Worm (Caenorhabditis elegans) whole organism, L2 larva: ENCODE data around the gene tsp-10.

ENCODE experiments used
- blmp-1 ChIP-seq: sonication (generic microtip); optimal IDR thresholded peaks from 2 replicates; lab custom pipeline; 2017; ENCODE audit warnings: missing genetic modification characterization, mild to moderate bottlenecking, missing compliant biosample characterization, antibody characterized with exemption, moderate library complexity; ENCODE audit not compliant: insufficient read depth
- egl-27 ChIP-seq: sonication (generic microtip); optimal IDR thresholded peaks from 3 replicates; lab custom pipeline; 2017; ENCODE audit warnings: missing biosample characterization, missing genetic modification reagents, missing genetic modification characterization
- fos-1 ChIP-seq: fragments of 150-350 bp; optimal IDR thresholded peaks from 2 replicates; lab custom pipeline; 2014; ENCODE audit warnings: missing biosample characterization, missing genetic modification characterization
- lin-39 ChIP-seq: fragments of 150-350 bp; optimal IDR thresholded peaks from 2 replicates; lab custom pipeline; 2014; ENCODE audit warnings: missing biosample characterization, missing genetic modification reagents, missing genetic modification characterization
- lsy-2 ChIP-seq, 2 experiments: fragments of 150-350 bp in 1 of 2; sonication (generic microtip) in 1 of 2; optimal IDR thresholded peaks; 2 replicates each; lab custom pipeline; 2014 to 2017; ENCODE audit warnings: missing biosample characterization in 2 of 2, missing genetic modification characterization in 2 of 2
- nhr-11 ChIP-seq: fragments of 150-350 bp; optimal IDR thresholded peaks from 2 replicates; lab custom pipeline; 2014; ENCODE audit warnings: missing biosample characterization, missing genetic modification characterization
- unc-39 ChIP-seq: fragments of 150-350 bp; optimal IDR thresholded peaks from 2 replicates; lab custom pipeline; 2014; ENCODE audit warnings: missing biosample characterization, missing genetic modification characterization
- zag-1 ChIP-seq: fragments of 150-350 bp; optimal IDR thresholded peaks from 2 replicates; lab custom pipeline; 2014; ENCODE audit warnings: missing biosample characterization, missing genetic modification characterization

DNA sequence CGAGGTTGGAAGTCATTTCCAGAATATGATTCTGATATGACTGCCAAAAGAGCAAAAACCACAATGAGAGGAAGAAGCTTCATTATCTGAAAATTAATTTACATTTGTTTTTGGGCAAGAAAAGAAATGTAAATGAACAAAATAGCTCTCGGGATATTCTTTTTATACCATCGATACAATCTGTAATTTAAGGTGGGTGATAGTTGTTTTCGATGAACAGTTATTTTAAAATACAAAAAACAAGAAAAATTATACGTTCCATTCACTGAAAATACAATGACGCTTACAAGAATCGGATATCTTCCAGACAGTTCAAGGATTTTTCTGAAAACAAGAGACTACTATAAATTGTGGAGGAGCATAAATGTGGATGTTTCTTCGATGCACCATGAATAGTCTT, 26.3 kb downstream of the tsp-10 start, which contains the start of gene ins-15:
- TF ChIP-seq egl-27 (tag; lab: Kevin White, UChicago) (no peak), lsy-2 (tag; optimal IDR thresholded peaks at IDR 0.05; lab: Kevin White, UChicago) (no peak), blmp-1 (no peak), lin-39 (tag; lab: Kevin White, UChicago) (no peak), zag-1 (tag; lab: Kevin White, UChicago) (no peak), unc-39 (tag; lab: Kevin White, UChicago) (no peak), nhr-11 (no peak), fos-1 (tag; lab: Kevin White, UChicago) (no peak)
